Worm (Caenorhabditis elegans): ENCODE results near the gene zipt-7.1.

DNA sequence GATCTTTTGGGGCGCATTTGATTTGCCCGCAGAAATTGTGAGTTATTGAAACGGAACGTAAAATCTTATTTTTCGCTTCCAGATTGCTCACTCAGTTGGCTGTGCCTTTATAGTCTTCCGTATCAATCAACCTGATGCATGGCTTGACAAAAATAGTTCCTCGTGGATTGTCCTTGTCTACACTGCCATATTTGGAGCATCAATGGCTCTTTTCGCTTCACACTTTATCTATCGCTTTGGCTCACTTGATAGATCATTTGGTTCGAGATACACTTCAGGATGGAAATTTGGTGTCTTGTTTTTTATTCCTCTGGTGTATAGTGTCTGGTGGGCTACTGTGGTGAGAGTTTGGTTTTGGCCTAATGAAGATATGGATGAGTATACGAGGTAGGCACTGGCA lies 22.2 kb downstream of the zipt-7.1 start:
- TF ChIP-seq jun-1 (tag; optimal IDR thresholded peaks at IDR 0.05) = no peak
- TF ChIP-seq nhr-12 (tag; optimal IDR thresholded peaks at IDR 0.05) = no peak
- TF ChIP-seq nhr-11 (tag; optimal IDR thresholded peaks at IDR 0.05) = no peak
- TF ChIP-seq lin-13 (GFP tag; optimal IDR thresholded peaks at IDR 0.05) = no peak
- TF ChIP-seq elt-3 (tag; optimal IDR thresholded peaks at IDR 0.05) = no peak
- TF ChIP-seq Y116A8C.19 (tag; optimal IDR thresholded peaks at IDR 0.05; ENCODE audit: borderline replicate concordance) = no peak
- no peak for TF ChIP-seq aha-1 (tag; optimal IDR thresholded peaks at IDR 0.05)
- TF ChIP-seq ztf-11 (tag; optimal IDR thresholded peaks at IDR 0.05) = no peak
- TF ChIP-seq pag-3 (tag; optimal IDR thresholded peaks at IDR 0.05; ENCODE audit: borderline replicate concordance, insufficient read depth) = no peak
- no peak for TF ChIP-seq unc-62 (GFP tag; optimal IDR thresholded peaks at IDR 0.05)
